Worm (Caenorhabditis elegans): ENCODE results near the gene nlp-28.

Gene nlp-28

ce11 chrV:3987616-3988015 is at the start of gene nlp-28:
TSS of gene nlp-28 (plus strand) at chrV:3987900.
- TF ChIP-seq F13H6.1 (tag; optimal IDR thresholded peaks at IDR 0.05) (no peak), peb-1 (tag; optimal IDR thresholded peaks at IDR 0.05) (no peak), gmeb-1 (tag; optimal IDR thresholded peaks at IDR 0.05) (no peak), lin-11 (tag; optimal IDR thresholded peaks at IDR 0.05) (no peak), alr-1 (tag; optimal IDR thresholded peaks at IDR 0.05) (no peak), sma-9 (GFP tag; optimal IDR thresholded peaks at IDR 0.05) (peak; percentile 5), sma-9 (tag; optimal IDR thresholded peaks at IDR 0.05) (no peak), unc-39 (tag; optimal IDR thresholded peaks at IDR 0.05) (no peak), ztf-1 (GFP tag; conservative IDR thresholded peaks at IDR 0.05) (no peak)

ce11 chrV:3938789-3939188 is 48.9 kb upstream of the nlp-28 start, which contains the start of gene cyp-35B1:
TSS of gene cyp-35B1 (plus strand) at chrV:3939032.
- TF ChIP-seq C34F6.9 (tag; optimal IDR thresholded peaks at IDR 0.05) (no peak), ztf-4 (tag; optimal IDR thresholded peaks at IDR 0.05) (no peak), elt-1 (tag; optimal IDR thresholded peaks at IDR 0.05) (no peak), ztf-11 (tag; optimal IDR thresholded peaks at IDR 0.05) (no peak), nhr-237 (tag; optimal IDR thresholded peaks at IDR 0.05) (no peak), nhr-77 (tag; optimal IDR thresholded peaks at IDR 0.05) (no peak), unc-39 (tag; optimal IDR thresholded peaks at IDR 0.05) (no peak), unc-62 (GFP tag; optimal IDR thresholded peaks at IDR 0.05) (no peak)

- TF ChIP-seq ztf-1 (GFP tag; conservative IDR thresholded peaks at IDR 0.05) (no peak), sem-4 (tag; optimal IDR thresholded peaks at IDR 0.05) (no peak)
Observed at ce11 chrV:3941860-3942259, 45.8 kb upstream of the nlp-28 start, which contains the start of gene cyp-35B2. TSS of gene cyp-35B2 (plus strand) at chrV:3942160.

DNA sequence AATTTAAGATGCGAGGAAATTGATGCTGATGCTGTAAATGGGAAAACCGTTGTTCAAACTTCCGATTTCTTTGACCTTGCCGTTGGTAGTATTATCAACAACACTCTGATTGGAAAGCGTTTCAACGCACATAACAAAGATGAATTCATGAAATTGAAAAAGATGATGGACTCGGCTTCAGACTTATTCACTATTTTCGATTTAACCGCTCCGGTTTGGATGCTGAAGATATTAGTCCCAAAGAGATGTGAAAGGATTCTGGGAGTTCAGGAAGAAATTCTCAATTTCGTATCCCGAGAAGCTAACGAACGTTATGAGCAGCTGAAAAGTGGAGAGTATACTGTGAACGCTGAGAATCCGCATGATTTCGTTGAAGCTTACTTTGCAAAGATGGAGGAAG is 44.3 kb upstream of the nlp-28 start:
- TF ChIP-seq aly-2 (tag; optimal IDR thresholded peaks at IDR 0.05) (no peak), sma-9 (GFP tag; optimal IDR thresholded peaks at IDR 0.05) (no peak), sma-9 (tag; optimal IDR thresholded peaks at IDR 0.05) (no peak), ztf-11 (tag; optimal IDR thresholded peaks at IDR 0.05) (no peak), zag-1 (tag; optimal IDR thresholded peaks at IDR 0.05) (no peak), Y55F3AM.14 (GFP tag; optimal IDR thresholded peaks at IDR 0.05) (no peak), ztf-1 (GFP tag; conservative IDR thresholded peaks at IDR 0.05) (no peak), ama-1 (optimal IDR thresholded peaks at IDR 0.05) (no peak)

- TF ChIP-seq ZK546.5 (tag; optimal IDR thresholded peaks at IDR 0.05) = no peak
- TF ChIP-seq mab-5 (tag; optimal IDR thresholded peaks at IDR 0.05) = no peak
- no peak for TF ChIP-seq sma-3 (GFP tag; optimal IDR thresholded peaks at IDR 0.05)
- TF ChIP-seq nhr-23 (tag; optimal IDR thresholded peaks at IDR 0.05) = no peak
- TF ChIP-seq alr-1 (tag; optimal IDR thresholded peaks at IDR 0.05) = no peak
- no peak for TF ChIP-seq nhr-77 (tag; optimal IDR thresholded peaks at IDR 0.05)
- TF ChIP-seq ama-1 (optimal IDR thresholded peaks at IDR 0.05) = no peak
- no peak for TF ChIP-seq sma-9 (GFP tag; optimal IDR thresholded peaks at IDR 0.05)
- TF ChIP-seq sma-9 (tag; optimal IDR thresholded peaks at IDR 0.05) = no peak
- TF ChIP-seq aly-2 (tag; optimal IDR thresholded peaks at IDR 0.05) = no peak
- TF ChIP-seq ztf-1 (GFP tag; conservative IDR thresholded peaks at IDR 0.05) = no peak
- no peak for TF ChIP-seq unc-55 (GFP tag; optimal IDR thresholded peaks at IDR 0.05)
Observed at ce11 chrV:3945053-3945452, 42.6 kb upstream of the nlp-28 start, which contains the start of gene cyp-35B3. TSS of gene cyp-35B3 (plus strand) at chrV:3945353.

DNA sequence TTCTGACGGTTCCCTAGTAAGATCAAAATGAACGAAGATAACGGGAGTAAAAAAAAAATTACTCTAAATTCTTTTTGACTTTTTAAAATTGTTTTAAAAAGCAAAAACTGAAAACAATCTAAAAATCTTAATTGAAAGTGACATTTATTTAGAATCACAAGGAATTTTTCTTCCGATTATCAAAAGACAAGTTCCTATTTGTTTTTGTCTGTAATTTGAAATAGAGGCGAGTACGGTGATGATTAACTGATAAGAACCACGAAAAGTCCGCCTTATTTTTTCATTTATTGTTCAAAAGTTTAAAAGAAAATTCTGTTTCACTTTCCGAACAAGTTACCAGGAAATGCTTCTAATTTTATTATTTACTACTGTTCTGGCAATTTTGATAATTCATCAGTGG is 38.0 kb upstream of the nlp-28 start, which contains the start of gene dach-1:
Gene dach-1 (plus strand): TSS at position 301 of the 400 bp plus-strand sequence.
- TF ChIP-seq lin-13 (GFP tag; optimal IDR thresholded peaks at IDR 0.05) (no peak), mdl-1 (tag; optimal IDR thresholded peaks at IDR 0.05) (no peak), nhr-21 (tag; optimal IDR thresholded peaks at IDR 0.05) (no peak), elt-3 (tag; optimal IDR thresholded peaks at IDR 0.05) (no peak), R02D3.7 (tag; optimal IDR thresholded peaks at IDR 0.05) (no peak), nhr-11 (tag; optimal IDR thresholded peaks at IDR 0.05) (no peak)

ce11 chrV:3953739-3954138 is 34.0 kb upstream of the nlp-28 start, which contains the start of gene str-247:
TSS of gene str-247 (plus strand) at chrV:3954039.
- TF ChIP-seq unc-62 (GFP tag; optimal IDR thresholded peaks at IDR 0.05) (no peak), peb-1 (tag; optimal IDR thresholded peaks at IDR 0.05) (no peak), zag-1 (tag; optimal IDR thresholded peaks at IDR 0.05) (no peak), C34F6.9 (tag; optimal IDR thresholded peaks at IDR 0.05) (no peak), blmp-1 (tag; optimal IDR thresholded peaks at IDR 0.05; ENCODE audit: insufficient read depth) (no peak), skn-1 (tag; optimal IDR thresholded peaks at IDR 0.05) (no peak), lin-13 (GFP tag; optimal IDR thresholded peaks at IDR 0.05) (no peak), R02D3.7 (tag; optimal IDR thresholded peaks at IDR 0.05) (no peak), mdl-1 (tag; optimal IDR thresholded peaks at IDR 0.05) (no peak), nhr-10 (tag; optimal IDR thresholded peaks at IDR 0.05) (no peak), snpc-4 (tag; optimal IDR thresholded peaks at IDR 0.05) (no peak), nhr-23 (tag; optimal IDR thresholded peaks at IDR 0.05) (no peak), alr-1 (tag; optimal IDR thresholded peaks at IDR 0.05) (no peak)
